Worm (Caenorhabditis elegans) whole organism, midembryonic: Measurements from ENCODE around the gene cyp-25A2.

Experiments
- T22C8.4 ChIP-seq: fragments of 200-800 bp; sonication (Bioruptor generic); IDR thresholded peaks from 2 replicates; pipeline ENCODE4 v1.3.6; 2022; ENCODE audit warnings: missing genetic modification characterization, missing compliant biosample characterization
- cog-1 ChIP-seq: sonication (generic microtip); optimal IDR thresholded peaks from 2 replicates; lab custom pipeline; 2016; ENCODE audit warnings: missing genetic modification characterization, missing compliant biosample characterization
- flt-1 ChIP-seq: fragments of 200-800 bp; sonication (Bioruptor generic); IDR thresholded peaks from 2 replicates; pipeline ENCODE4 v1.3.6; 2022; ENCODE audit warnings: missing genetic modification characterization, missing compliant biosample characterization
- klf-2 ChIP-seq: fragments of 200-800 bp; sonication (Bioruptor generic); conservative IDR thresholded peaks from 2 replicates; pipeline ENCODE4 v1.3.6; 2022; ENCODE audit warnings: missing genetic modification reagents, missing genetic modification characterization, missing compliant biosample characterization
- med-1 ChIP-seq: sonication (generic microtip); optimal IDR thresholded peaks from 2 replicates; lab custom pipeline; 2017; ENCODE audit warnings: missing genetic modification characterization, mild to moderate bottlenecking, missing compliant biosample characterization, antibody characterized with exemption, missing genetic modification reagents; ENCODE audit not compliant: insufficient read depth
- ref-1 ChIP-seq: fragments of 200-800 bp; sonication (Bioruptor generic); conservative IDR thresholded peaks from 2 replicates; pipeline ENCODE4 v1.3.6; 2022; ENCODE audit warnings: missing genetic modification reagents, missing genetic modification characterization, missing compliant biosample characterization
- tab-1 ChIP-seq: fragments of 200-800 bp; sonication (Bioruptor generic); IDR thresholded peaks from 2 replicates; pipeline ENCODE4 v1.3.6; 2022; ENCODE audit warnings: missing genetic modification characterization, missing compliant biosample characterization
- ztf-23 ChIP-seq: fragments of 200-800 bp; sonication (Bioruptor generic); IDR thresholded peaks from 2 replicates; pipeline ENCODE4 v1.3.6; 2022; ENCODE audit warnings: missing genetic modification reagents, missing genetic modification characterization, missing compliant biosample characterization
- ztf-29 ChIP-seq: fragments of 200-800 bp; sonication (Bioruptor generic); IDR thresholded peaks from 2 replicates; pipeline ENCODE4 v1.3.6; 2022; ENCODE audit warnings: missing genetic modification reagents, missing genetic modification characterization, missing compliant biosample characterization

The cyp-25A2 gene

DNA sequence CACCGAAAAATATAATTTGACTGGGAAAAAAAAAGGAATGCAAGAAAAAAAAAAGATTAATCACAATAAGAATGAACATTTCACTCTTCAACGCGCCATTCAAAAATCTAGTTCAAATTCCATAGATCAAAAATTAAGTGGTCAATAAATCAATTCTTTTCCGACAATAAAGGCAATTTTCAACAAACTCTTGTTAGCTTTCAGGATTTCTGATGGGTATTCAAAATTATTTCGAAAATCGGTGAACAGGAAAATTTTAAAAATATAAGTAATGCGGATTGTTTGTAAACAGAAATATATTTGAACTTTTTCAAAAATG is 34.1 kb upstream of the cyp-25A2 start:
- TF ChIP-seq ztf-29 (no peak), T22C8.4 (GFP tag; lab: Robert Waterston, UW) (no peak), cog-1 (tag; lab: Kevin White, UChicago) (no peak), med-1 (GFP tag; lab: Kevin White, UChicago) (no peak), flt-1 (GFP tag; lab: Robert Waterston, UW) (no peak), ref-1 (GFP tag; lab: Robert Waterston, UW) (no peak), ztf-23 (GFP tag; lab: Robert Waterston, UW) (no peak), klf-2 (GFP tag; lab: Robert Waterston, UW) (no peak), tab-1 (GFP tag; lab: Robert Waterston, UW) (no peak)

DNA sequence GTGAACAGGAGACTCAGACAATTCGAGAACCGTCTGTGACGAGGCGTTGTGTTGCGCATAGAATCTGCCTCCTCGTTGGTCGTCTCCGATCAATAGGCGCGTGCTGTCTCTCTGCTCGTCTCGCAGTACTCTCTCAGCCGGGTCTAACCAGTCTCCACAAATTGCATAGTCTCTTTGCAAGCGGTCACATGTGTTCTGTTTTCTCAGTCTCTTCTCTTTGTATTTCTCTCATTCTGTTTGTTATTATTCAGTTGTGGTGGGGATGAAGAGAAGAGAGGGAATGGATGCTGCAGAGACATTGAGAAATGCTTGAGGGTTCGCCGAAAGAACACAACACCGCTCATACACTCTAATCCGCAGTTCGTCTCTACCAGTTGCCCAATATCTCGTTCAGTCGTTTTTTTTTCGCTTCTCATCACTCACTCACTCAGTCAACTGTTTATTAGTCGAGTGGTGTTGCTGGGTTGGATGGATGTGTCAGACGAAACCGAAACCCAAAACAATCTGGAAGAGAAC is 33.6 kb upstream of the cyp-25A2 start:
- no peak for TF ChIP-seq tab-1 (GFP tag; lab: Robert Waterston, UW)
- peak; percentile 55; the same call in 1 of the 2 replicates for TF ChIP-seq flt-1 (GFP tag; lab: Robert Waterston, UW)
- peak; percentile 80; the same call in 1 of the 2 replicates for TF ChIP-seq ztf-29
- TF ChIP-seq T22C8.4 (GFP tag; lab: Robert Waterston, UW) = peak; percentile 89
- TF ChIP-seq cog-1 (tag; lab: Kevin White, UChicago) = peak; percentile 97

DNA sequence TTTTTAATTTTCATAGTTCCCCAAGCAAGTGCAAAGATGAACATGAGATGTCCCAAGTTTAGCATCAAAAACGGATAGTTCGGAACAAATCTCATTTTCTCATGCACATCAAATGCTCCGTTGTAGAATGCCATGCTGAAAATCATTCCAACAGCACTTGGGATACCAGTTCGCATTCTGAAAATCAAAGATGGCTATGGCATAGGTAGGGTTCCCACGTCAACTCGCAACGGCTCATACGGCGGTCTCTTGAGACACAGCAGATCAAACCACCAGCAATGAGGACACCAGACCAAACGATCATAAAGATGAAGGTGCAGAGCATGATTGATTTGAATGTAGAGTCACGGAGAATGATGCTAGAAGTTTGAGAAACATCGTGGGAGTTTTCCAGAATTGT is 31.9 kb upstream of the cyp-25A2 start:
- TF ChIP-seq med-1 (GFP tag; lab: Kevin White, UChicago) = no peak
- TF ChIP-seq ref-1 (GFP tag; lab: Robert Waterston, UW) = no peak
- no peak for TF ChIP-seq flt-1 (GFP tag; lab: Robert Waterston, UW)

DNA sequence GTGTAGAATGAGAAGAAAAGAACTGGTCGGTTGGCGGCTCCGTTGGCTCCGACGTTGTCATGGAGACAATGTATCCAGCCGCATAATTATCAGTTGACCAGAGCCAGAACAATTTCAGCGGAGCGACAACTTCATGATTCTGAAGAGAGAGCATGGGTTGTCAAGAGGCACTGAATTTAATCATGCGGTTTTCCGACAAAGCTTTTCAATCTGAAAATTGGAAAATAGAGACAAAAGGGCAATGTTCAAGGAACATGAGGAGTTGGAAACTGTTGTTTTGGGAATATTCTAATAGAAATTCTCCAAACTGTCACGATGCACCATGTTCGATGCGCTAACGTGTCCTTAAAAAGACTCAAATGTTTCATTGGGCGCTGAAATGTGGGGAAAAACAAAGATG is 30.6 kb upstream of the cyp-25A2 start, which contains the start of gene xbx-5:
xbx-5 (minus strand) TSS at position 56 of the 400 bp plus-strand sequence.
- TF ChIP-seq klf-2 (GFP tag; lab: Robert Waterston, UW) = no peak
- TF ChIP-seq med-1 (GFP tag; lab: Kevin White, UChicago) = no peak
- TF ChIP-seq flt-1 (GFP tag; lab: Robert Waterston, UW) = no peak
- no peak for TF ChIP-seq ztf-29
- no peak for TF ChIP-seq ztf-23 (GFP tag; lab: Robert Waterston, UW)
- no peak for TF ChIP-seq cog-1 (tag; lab: Kevin White, UChicago)
- TF ChIP-seq T22C8.4 (GFP tag; lab: Robert Waterston, UW) = no peak
- no peak for TF ChIP-seq tab-1 (GFP tag; lab: Robert Waterston, UW)
- TF ChIP-seq ref-1 (GFP tag; lab: Robert Waterston, UW) = no peak

DNA sequence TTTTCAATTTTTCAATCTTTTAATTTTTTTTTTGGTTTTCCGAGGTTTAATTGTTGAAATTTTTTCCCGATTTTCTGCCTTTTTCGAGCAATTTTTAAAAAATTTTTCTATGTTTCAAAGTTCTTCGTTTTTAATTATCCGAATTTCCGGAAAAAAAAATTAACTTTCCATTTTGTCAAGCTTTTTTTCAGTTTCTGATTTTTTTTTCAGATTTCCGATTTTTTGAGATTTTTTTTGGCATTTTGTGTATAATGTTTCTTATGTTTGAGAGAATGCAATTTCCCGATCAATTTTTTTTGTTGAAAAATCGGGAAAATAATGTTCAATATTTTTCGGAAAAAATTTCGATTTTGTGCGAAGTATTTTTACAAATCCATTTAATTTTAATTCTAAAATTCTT is 28.1 kb upstream of the cyp-25A2 start:
- no peak for TF ChIP-seq ztf-23 (GFP tag; lab: Robert Waterston, UW)
- no peak for TF ChIP-seq med-1 (GFP tag; lab: Kevin White, UChicago)
- no peak for TF ChIP-seq T22C8.4 (GFP tag; lab: Robert Waterston, UW)
- no peak for TF ChIP-seq flt-1 (GFP tag; lab: Robert Waterston, UW)
- TF ChIP-seq klf-2 (GFP tag; lab: Robert Waterston, UW) = no peak
- no peak for TF ChIP-seq cog-1 (tag; lab: Kevin White, UChicago)
- no peak for TF ChIP-seq ref-1 (GFP tag; lab: Robert Waterston, UW)
- TF ChIP-seq ztf-29 = no peak
- no peak for TF ChIP-seq tab-1 (GFP tag; lab: Robert Waterston, UW)

DNA sequence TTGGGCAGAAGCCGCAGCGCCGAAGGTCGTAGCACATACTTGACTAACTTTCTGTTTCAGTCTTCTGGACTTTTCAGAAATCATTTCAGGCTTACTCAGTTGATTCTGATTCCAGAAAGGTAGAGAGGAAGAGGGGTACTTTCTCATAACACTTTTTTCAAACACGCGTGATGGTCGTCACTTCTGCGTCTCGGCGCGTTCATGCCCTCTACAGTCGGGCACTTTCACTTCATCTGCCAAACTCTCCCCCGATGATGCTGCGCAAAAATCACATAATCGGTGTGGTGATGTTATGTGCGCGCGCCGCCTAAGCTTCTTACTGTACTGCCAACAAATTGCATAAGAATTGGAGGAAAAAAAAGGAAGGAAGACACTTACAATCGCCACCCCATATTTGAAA is 27.4 kb upstream of the cyp-25A2 start:
- TF ChIP-seq cog-1 (tag; lab: Kevin White, UChicago) (no peak), med-1 (GFP tag; lab: Kevin White, UChicago) (no peak), T22C8.4 (GFP tag; lab: Robert Waterston, UW) (no peak), klf-2 (GFP tag; lab: Robert Waterston, UW) (no peak), ref-1 (GFP tag; lab: Robert Waterston, UW) (no peak), ztf-29 (no peak), tab-1 (GFP tag; lab: Robert Waterston, UW) (no peak), ztf-23 (GFP tag; lab: Robert Waterston, UW) (no peak), flt-1 (GFP tag; lab: Robert Waterston, UW) (no peak)

- no peak for TF ChIP-seq ref-1 (GFP tag; lab: Robert Waterston, UW)
- no peak for TF ChIP-seq ztf-23 (GFP tag; lab: Robert Waterston, UW)
- TF ChIP-seq klf-2 (GFP tag; lab: Robert Waterston, UW) = no peak
- no peak for TF ChIP-seq flt-1 (GFP tag; lab: Robert Waterston, UW)
Observed at ce11 chrIII:3809008-3809407, 26.0 kb upstream of the cyp-25A2 start, which contains the start of gene toh-1. toh-1 (minus strand) TSS chrIII:3809030.

ce11 chrIII:3811375-3811924 is 23.6 kb upstream of the cyp-25A2 start:
- TF ChIP-seq klf-2 (GFP tag; lab: Robert Waterston, UW) (no peak), T22C8.4 (GFP tag; lab: Robert Waterston, UW) (no peak), med-1 (GFP tag; lab: Kevin White, UChicago) (no peak), ref-1 (GFP tag; lab: Robert Waterston, UW) (no peak), flt-1 (GFP tag; lab: Robert Waterston, UW) (no peak), tab-1 (GFP tag; lab: Robert Waterston, UW) (no peak), ztf-23 (GFP tag; lab: Robert Waterston, UW) (no peak), ztf-29 (no peak), cog-1 (tag; lab: Kevin White, UChicago) (no peak)

DNA sequence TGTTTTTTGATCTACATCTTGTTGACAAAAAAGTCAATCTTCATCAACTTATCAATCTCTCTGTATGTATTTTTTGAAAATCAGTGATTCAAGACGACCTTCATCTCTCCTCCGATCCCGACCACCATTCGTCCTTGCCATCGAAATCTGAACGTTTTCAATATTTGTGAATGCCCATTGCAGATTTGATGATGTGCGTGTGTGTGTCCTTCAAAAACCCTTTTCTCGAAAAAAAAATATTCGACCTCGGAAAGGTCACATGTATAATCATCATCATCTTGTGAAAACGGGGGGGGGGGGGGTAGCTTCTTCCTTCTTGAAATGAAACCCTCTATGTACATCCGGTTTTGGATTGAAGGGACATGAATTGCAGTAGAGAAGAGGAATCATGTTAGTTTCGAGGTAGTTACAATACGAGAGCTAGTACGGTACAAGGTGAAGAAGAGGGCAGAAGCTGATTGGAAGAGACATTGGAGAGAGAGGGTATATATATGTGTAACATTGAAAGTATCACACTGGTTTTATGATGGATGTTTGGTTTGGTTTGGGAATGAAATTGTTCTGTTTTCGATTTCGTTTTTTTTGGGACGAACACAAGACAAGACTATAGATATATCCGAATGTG is 22.5 kb upstream of the cyp-25A2 start:
- TF ChIP-seq ztf-29 (no peak), T22C8.4 (GFP tag; lab: Robert Waterston, UW) (no peak)
